Fruit fly (Drosophila melanogaster) whole organism, prepupa: ENCODE results near the gene CG32537.

Source experiments
- Blimp-1 ChIP-seq: fragments of 200-800 bp; sonication (Bioruptor generic); optimal IDR thresholded peaks from 3 replicates; lab custom pipeline; 2017; ENCODE audit warnings: missing biosample characterization, missing genetic modification characterization, mild to moderate bottlenecking, moderate library complexity, missing genetic modification reagents
- CG11294 ChIP-seq: fragments of 200-800 bp; sonication (Bioruptor generic); IDR thresholded peaks from 2 replicates; pipeline ENCODE4 v1.3.6; 2022; ENCODE audit warnings: missing biosample characterization, missing genetic modification characterization
- CG11762 ChIP-seq: fragments of 200-800 bp; sonication (Bioruptor generic); optimal IDR thresholded peaks from 3 replicates; lab custom pipeline; 2016; ENCODE audit warnings: missing biosample characterization, missing genetic modification characterization; ENCODE audit not compliant: insufficient read depth
- CG11902 ChIP-seq: fragments of 200-800 bp; sonication (Bioruptor generic); optimal IDR thresholded peaks from 3 replicates; lab custom pipeline; 2016; ENCODE audit warnings: missing biosample characterization, missing genetic modification characterization
- CG1621 ChIP-seq: fragments of 200-800 bp; sonication (Bioruptor generic); optimal IDR thresholded peaks from 3 replicates; lab custom pipeline; 2018; ENCODE audit warnings: missing biosample characterization, mild to moderate bottlenecking, missing genetic modification characterization
- CG16779 ChIP-seq: fragments of 200-800 bp; sonication (Bioruptor generic); optimal IDR thresholded peaks from 3 replicates; lab custom pipeline; 2017; ENCODE audit warnings: missing biosample characterization, mild to moderate bottlenecking, missing genetic modification characterization
- CG31627 ChIP-seq: fragments of 200-800 bp; sonication (Bioruptor generic); optimal IDR thresholded peaks from 3 replicates; lab custom pipeline; 2016; ENCODE audit warnings: missing biosample characterization, missing genetic modification characterization
- CG32006 ChIP-seq: fragments of 200-800 bp; sonication (Bioruptor generic); optimal IDR thresholded peaks from 3 replicates; lab custom pipeline; 2017; ENCODE audit warnings: missing biosample characterization, mild to moderate bottlenecking, missing genetic modification characterization
- CG34406 ChIP-seq: fragments of 200-800 bp; sonication (Bioruptor generic); optimal IDR thresholded peaks from 3 replicates; lab custom pipeline; 2016; ENCODE audit warnings: missing biosample characterization, missing genetic modification characterization
- CG3919 ChIP-seq: fragments of 200-800 bp; sonication (Bioruptor generic); optimal IDR thresholded peaks from 3 replicates; lab custom pipeline; 2016; ENCODE audit warnings: missing biosample characterization, missing genetic modification characterization
- CG4318 ChIP-seq: fragments of 200-800 bp; sonication (Bioruptor generic); optimal IDR thresholded peaks from 3 replicates; lab custom pipeline; 2017; ENCODE audit warnings: missing biosample characterization, mild to moderate bottlenecking, missing genetic modification characterization
- CG6163 ChIP-seq: fragments of 200-800 bp; sonication (Bioruptor generic); IDR thresholded peaks from 3 replicates; pipeline ENCODE4 v1.3.6; 2022; ENCODE audit warnings: missing biosample characterization, missing genetic modification characterization
- CG6276 ChIP-seq: fragments of 200-800 bp; sonication (Bioruptor generic); optimal IDR thresholded peaks from 2 replicates; lab custom pipeline; 2017; ENCODE audit warnings: missing biosample characterization, mild to moderate bottlenecking, missing genetic modification characterization
- CG6792 ChIP-seq: fragments of 200-800 bp; sonication (Bioruptor generic); optimal IDR thresholded peaks from 3 replicates; lab custom pipeline; 2016; ENCODE audit warnings: missing biosample characterization, missing genetic modification characterization
- CG6808 ChIP-seq: fragments of 200-800 bp; sonication (Bioruptor generic); optimal IDR thresholded peaks from 3 replicates; lab custom pipeline; 2017; ENCODE audit warnings: missing biosample characterization, missing genetic modification characterization, mild to moderate bottlenecking, moderate library complexity, missing genetic modification reagents
- CG7368 ChIP-seq: fragments of 200-800 bp; sonication (Bioruptor generic); optimal IDR thresholded peaks from 3 replicates; lab custom pipeline; 2016; ENCODE audit warnings: missing biosample characterization, missing genetic modification characterization
- CG8319 ChIP-seq: fragments of 200-800 bp; sonication (Bioruptor generic); optimal IDR thresholded peaks from 3 replicates; lab custom pipeline; 2016; ENCODE audit warnings: missing biosample characterization, missing genetic modification characterization
- CG8632 ChIP-seq: fragments of 200-800 bp; sonication (Bioruptor generic); optimal IDR thresholded peaks from 3 replicates; lab custom pipeline; 2016; ENCODE audit warnings: missing biosample characterization, missing genetic modification characterization
- CG9139 ChIP-seq: fragments of 200-800 bp; sonication (Bioruptor generic); optimal IDR thresholded peaks from 3 replicates; lab custom pipeline; 2017; ENCODE audit warnings: missing biosample characterization, mild to moderate bottlenecking, missing genetic modification characterization
- Eip78C ChIP-seq: fragments of 200-800 bp; sonication (Bioruptor generic); peaks from one replicate; lab custom pipeline; 2016; ENCODE audit warnings: missing biosample characterization, missing genetic modification characterization
- Eip93F ChIP-seq: fragments of 200-800 bp; sonication (Bioruptor generic); optimal IDR thresholded peaks from 2 replicates; lab custom pipeline; 2016; ENCODE audit warnings: missing biosample characterization, mild to moderate bottlenecking, missing genetic modification characterization
- Ets21C ChIP-seq: fragments of 200-800 bp; sonication (Bioruptor generic); optimal IDR thresholded peaks from 3 replicates; lab custom pipeline; 2016; ENCODE audit warnings: missing biosample characterization, missing genetic modification characterization
- Hr38 ChIP-seq: sonication (Bioruptor generic); optimal IDR thresholded peaks from 2 replicates; lab custom pipeline; 2016; ENCODE audit warnings: missing biosample characterization, missing genetic modification characterization
- Hr39 ChIP-seq: fragments of 200-800 bp; sonication (Bioruptor generic); optimal IDR thresholded peaks from 2 replicates; lab custom pipeline; 2016; ENCODE audit warnings: missing biosample characterization, missing genetic modification characterization
- Hr4 ChIP-seq: fragments of 200-800 bp; sonication (Bioruptor generic); optimal IDR thresholded peaks from 3 replicates; lab custom pipeline; 2016; ENCODE audit warnings: missing biosample characterization, missing genetic modification characterization
- Lpt ChIP-seq: fragments of 200-800 bp; sonication (Bioruptor generic); optimal IDR thresholded peaks from 3 replicates; lab custom pipeline; 2016; ENCODE audit warnings: missing biosample characterization, missing genetic modification characterization
- Met ChIP-seq: fragments of 200-800 bp; sonication (Bioruptor generic); optimal IDR thresholded peaks from 3 replicates; lab custom pipeline; 2016; ENCODE audit warnings: missing biosample characterization, missing genetic modification characterization
- OdsH ChIP-seq: fragments of 200-800 bp; sonication (Bioruptor generic); optimal IDR thresholded peaks from 3 replicates; lab custom pipeline; 2016; ENCODE audit warnings: missing biosample characterization, missing genetic modification characterization
- Sox14 ChIP-seq: fragments of 200-800 bp; sonication (Bioruptor generic); optimal IDR thresholded peaks from 3 replicates; lab custom pipeline; 2016; ENCODE audit warnings: missing biosample characterization, missing genetic modification characterization
- Sox15 ChIP-seq: fragments of 200-800 bp; sonication (Bioruptor generic); optimal IDR thresholded peaks from 3 replicates; lab custom pipeline; 2016; ENCODE audit warnings: missing biosample characterization, missing genetic modification characterization
- achi ChIP-seq: fragments of 200-800 bp; sonication (Bioruptor generic); optimal IDR thresholded peaks from 3 replicates; lab custom pipeline; 2016; ENCODE audit warnings: missing biosample characterization, missing genetic modification characterization
- acj6 ChIP-seq: fragments of 200-800 bp; sonication (Bioruptor generic); optimal IDR thresholded peaks from 3 replicates; lab custom pipeline; 2016; ENCODE audit warnings: missing biosample characterization, missing genetic modification characterization
- cyc ChIP-seq: fragments of 200-800 bp; sonication (Bioruptor generic); optimal IDR thresholded peaks from 3 replicates; lab custom pipeline; 2016; ENCODE audit warnings: missing biosample characterization, missing genetic modification characterization
- dac ChIP-seq: fragments of 200-800 bp; sonication (Bioruptor generic); optimal IDR thresholded peaks from 2 replicates; lab custom pipeline; 2017; ENCODE audit warnings: missing biosample characterization, mild to moderate bottlenecking, missing genetic modification characterization
- dsx ChIP-seq: fragments of 200-800 bp; optimal IDR thresholded peaks from 3 replicates; lab custom pipeline; 2019; ENCODE audit warnings: missing biosample characterization, mild to moderate bottlenecking, missing genetic modification characterization, moderate library complexity; ENCODE audit not compliant: poor library complexity, severe bottlenecking
- eg ChIP-seq: fragments of 200-800 bp; sonication (Bioruptor generic); IDR thresholded peaks from 3 replicates; pipeline ENCODE4 v1.3.6; 2022; ENCODE audit warnings: missing biosample characterization, missing genetic modification characterization
- fd59A ChIP-seq: fragments of 200-800 bp; sonication (Bioruptor generic); optimal IDR thresholded peaks from 2 replicates; lab custom pipeline; 2017; ENCODE audit warnings: missing biosample characterization, mild to moderate bottlenecking, missing genetic modification characterization, missing genetic modification reagents
- fkh ChIP-seq: fragments of 200-800 bp; sonication (Bioruptor generic); optimal IDR thresholded peaks from 3 replicates; lab custom pipeline; 2017; ENCODE audit warnings: missing biosample characterization, mild to moderate bottlenecking, missing genetic modification characterization, moderate library complexity
- net ChIP-seq: fragments of 200-800 bp; sonication (Bioruptor generic); optimal IDR thresholded peaks from 3 replicates; lab custom pipeline; 2016; ENCODE audit warnings: missing biosample characterization, missing genetic modification characterization
- spab ChIP-seq: fragments of 200-800 bp; sonication (Bioruptor generic); optimal IDR thresholded peaks from 2 replicates; lab custom pipeline; 2017; ENCODE audit warnings: missing biosample characterization, mild to moderate bottlenecking, missing genetic modification characterization, missing genetic modification reagents
- svp ChIP-seq: fragments of 200-800 bp; sonication (Bioruptor generic); peaks from one replicate; lab custom pipeline; 2016; ENCODE audit warnings: missing biosample characterization, missing genetic modification characterization
- topi ChIP-seq: fragments of 200-800 bp; sonication (Bioruptor generic); optimal IDR thresholded peaks from 3 replicates; lab custom pipeline; 2016; ENCODE audit warnings: missing biosample characterization, missing genetic modification characterization

Gene CG32537

DNA sequence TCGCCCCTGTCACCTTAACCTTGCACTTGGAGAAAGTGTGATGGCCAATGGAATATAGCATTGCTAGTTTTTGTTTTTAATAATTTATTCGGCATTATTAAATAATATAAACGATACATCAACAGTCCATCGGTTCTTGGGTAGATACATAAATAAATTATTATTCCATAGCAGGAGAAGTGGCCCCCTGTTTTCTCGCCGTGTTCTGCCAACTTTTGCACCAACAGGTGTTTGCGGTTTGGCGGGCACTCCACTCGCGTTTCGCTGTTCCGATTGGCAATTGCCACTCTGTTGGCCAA is 47.4 kb upstream of the CG32537 start (continued):
- TF ChIP-seq Sox15 (GFP tag; lab: Kevin White, UChicago) (peak; percentile 66), Hr4 (peak; percentile 95), CG6808 (peak; percentile 66), acj6 (GFP tag; lab: Kevin White, UChicago) (peak; percentile 89), Eip78C (GFP tag; lab: Kevin White, UChicago) (peak; percentile 95), CG11902 (GFP tag; lab: Kevin White, UChicago) (peak; percentile 74), CG31627 (GFP tag; lab: Kevin White, UChicago) (peak; percentile 84), Blimp-1 (GFP tag; lab: Kevin White, UChicago) (peak; percentile 62), Eip93F (peak; percentile 80), CG7368 (GFP tag; lab: Kevin White, UChicago) (peak; percentile 70), CG4318 (peak; percentile 90), Hr38 (GFP tag; lab: Kevin White, UChicago) (no peak), net (GFP tag; lab: Kevin White, UChicago) (peak; percentile 92), Ets21C (GFP tag; lab: Kevin White, UChicago) (peak; percentile 74), cyc (GFP tag; lab: Kevin White, UChicago) (peak; percentile 82), CG16779 (tag; lab: Kevin White, UChicago) (peak; percentile 79), Met (GFP tag; lab: Kevin White, UChicago) (peak; percentile 90), CG32006 (GFP tag; lab: Kevin White, UChicago) (peak; percentile 95), achi (GFP tag; lab: Kevin White, UChicago) (peak; percentile 91), CG8319 (GFP tag; lab: Kevin White, UChicago) (peak; percentile 78), Hr39 (peak; percentile 84), CG1621 (peak; percentile 78), svp (peak; percentile 97), CG8632 (GFP tag; lab: Kevin White, UChicago) (peak; percentile 87), fd59A (GFP tag; lab: Kevin White, UChicago) (peak; percentile 68), CG9139 (GFP tag; lab: Kevin White, UChicago) (peak; percentile 51), CG11762 (GFP tag; lab: Kevin White, UChicago) (peak; percentile 54), fkh (GFP tag; lab: Kevin White, UChicago) (peak; percentile 46), topi (peak; percentile 92), CG34406 (GFP tag; lab: Kevin White, UChicago) (peak; percentile 88), dac (peak; percentile 88), CG6276 (GFP tag; lab: Kevin White, UChicago) (peak; percentile 91), dsx (GFP tag; lab: Kevin White, UChicago) (peak; percentile 72), spab (GFP tag; lab: Kevin White, UChicago) (peak; percentile 65), CG6163 (GFP tag; lab: Robert Waterston, UW) (peak; percentile 95), CG3919 (GFP tag; lab: Kevin White, UChicago) (peak; percentile 90), Lpt (GFP tag; lab: Kevin White, UChicago) (peak; percentile 94)

DNA sequence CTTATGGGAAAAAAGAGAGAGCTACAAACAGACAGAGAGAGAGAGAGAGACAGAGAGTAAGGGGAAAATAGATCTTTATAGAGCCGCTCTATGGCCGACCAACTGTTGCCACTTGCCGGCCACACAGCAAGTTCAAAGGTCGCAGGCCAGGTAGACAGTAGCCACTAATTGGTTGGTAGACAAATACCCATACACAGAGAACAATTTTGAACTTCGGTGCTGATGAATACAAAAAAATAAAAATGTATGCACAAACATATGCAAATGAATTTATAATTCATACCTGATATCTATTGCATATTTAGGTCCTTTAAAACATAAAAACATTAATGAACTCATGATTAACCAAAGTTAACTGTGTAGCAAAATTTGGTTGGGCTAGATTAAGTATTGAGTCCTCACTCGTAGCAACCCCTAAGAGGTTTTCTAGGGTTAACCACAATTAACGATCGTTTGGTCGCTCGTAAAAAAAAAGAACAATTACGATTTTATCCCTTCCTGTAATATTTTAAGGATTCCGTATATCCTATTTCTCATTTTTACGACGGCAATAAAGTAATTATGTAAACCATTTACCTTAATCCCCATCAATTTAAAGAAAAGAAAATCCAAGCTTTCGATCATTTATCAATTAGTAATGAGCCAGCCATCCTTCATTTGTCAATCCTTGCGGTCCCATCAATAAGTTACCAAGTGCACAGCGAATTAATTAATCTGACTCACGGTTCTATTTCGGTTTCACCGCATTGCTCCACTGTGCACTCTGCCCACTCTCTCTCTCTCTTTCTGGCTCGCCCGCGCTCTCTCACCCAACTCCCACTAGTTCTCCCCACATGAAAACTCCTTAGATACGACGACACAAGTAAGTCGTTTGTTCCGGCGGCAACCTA is 46.9 kb upstream of the CG32537 start:
- no peak for TF ChIP-seq CG11294 (GFP tag; lab: Robert Waterston, UW)
- TF ChIP-seq Met (GFP tag; lab: Kevin White, UChicago): no peak
- no peak for TF ChIP-seq OdsH
- TF ChIP-seq eg: no peak
- TF ChIP-seq Ets21C (GFP tag; lab: Kevin White, UChicago): no peak
- no peak for TF ChIP-seq Blimp-1 (GFP tag; lab: Kevin White, UChicago)
- no peak for TF ChIP-seq CG32006 (GFP tag; lab: Kevin White, UChicago)
- no peak for TF ChIP-seq CG7368 (GFP tag; lab: Kevin White, UChicago)
- no peak for TF ChIP-seq CG6808
- no peak for TF ChIP-seq fd59A (GFP tag; lab: Kevin White, UChicago)
- TF ChIP-seq Sox14 (GFP tag; lab: Kevin White, UChicago): no peak
- TF ChIP-seq CG6792 (GFP tag; lab: Kevin White, UChicago): no peak
- TF ChIP-seq, all 60 proteins: peak for 0
